Worm (Caenorhabditis elegans): ENCODE data around the gene F42G2.2.

F42G2.2 gene

ce11 chrII:2422427-2422826 lies 422 bp downstream of the F42G2.2 start:
- TF ChIP-seq mcd-1 (GFP tag; IDR thresholded peaks at IDR 0.05) (no peak), ztf-25 (GFP tag; IDR thresholded peaks at IDR 0.05) (no peak), athp-1 (tag; optimal IDR thresholded peaks at IDR 0.05) (no peak), nfya-2 (GFP tag; IDR thresholded peaks at IDR 0.05) (no peak), pha-4 (tag; optimal IDR thresholded peaks at IDR 0.05) (no peak), aptf-3 (GFP tag; IDR thresholded peaks at IDR 0.05) (no peak), ztf-26 (tag; optimal IDR thresholded peaks at IDR 0.05) (no peak), ceh-27 (GFP tag; optimal IDR thresholded peaks at IDR 0.05) (no peak)

ce11 chrII:2431972-2432371 lies 10.0 kb downstream of the F42G2.2 start, which contains the start of gene ceh-86:
TSS of gene ceh-86 (minus strand) at chrII:2432072.
- TF ChIP-seq efl-1 (GFP tag; optimal IDR thresholded peaks at IDR 0.05) (no peak), tbx-9 (tag; optimal IDR thresholded peaks at IDR 0.05; ENCODE audit: borderline replicate concordance) (no peak), rcor-1 (GFP tag; IDR thresholded peaks at IDR 0.05) (no peak)

- TF ChIP-seq dpl-1 (GFP tag; optimal IDR thresholded peaks at IDR 0.05), result no peak
- TF ChIP-seq F57C9.4 (tag; optimal IDR thresholded peaks at IDR 0.05), result no peak
- TF ChIP-seq rcor-1 (GFP tag; IDR thresholded peaks at IDR 0.05), result no peak
- TF ChIP-seq madf-3 (GFP tag; IDR thresholded peaks at IDR 0.05), result no peak
- TF ChIP-seq ztf-18 (tag; optimal IDR thresholded peaks at IDR 0.05), result no peak
- TF ChIP-seq B0336.3 (GFP tag; IDR thresholded peaks at IDR 0.05), result no peak
These were observed 13.6 kb downstream of the F42G2.2 start for ce11 chrII:2435566-2435965.

- TF ChIP-seq hmg-1.2 (GFP tag; IDR thresholded peaks at IDR 0.05) (peak; percentile 85), die-1 (tag; optimal IDR thresholded peaks at IDR 0.05) (no peak), efl-1 (GFP tag; optimal IDR thresholded peaks at IDR 0.05) (no peak), ztf-26 (tag; optimal IDR thresholded peaks at IDR 0.05) (no peak), chd-7 (tag; optimal IDR thresholded peaks at IDR 0.05) (no peak), attf-5 (GFP tag; optimal IDR thresholded peaks at IDR 0.05) (no peak)
These were observed 14.8 kb downstream of the F42G2.2 start for ce11 chrII:2436757-2437156.

ce11 chrII:2438180-2438579 lies 16.2 kb downstream of the F42G2.2 start:
- TF ChIP-seq tbx-9 (tag; optimal IDR thresholded peaks at IDR 0.05; ENCODE audit: borderline replicate concordance), result no peak
- TF ChIP-seq F37B4.10 (GFP tag; IDR thresholded peaks at IDR 0.05), result no peak
- TF ChIP-seq F49E8.2 (tag; optimal IDR thresholded peaks at IDR 0.05; ENCODE audit: insufficient read depth), result no peak
- no peak for TF ChIP-seq F23B12.7 (tag; optimal IDR thresholded peaks at IDR 0.05; ENCODE audit: insufficient read depth)
- TF ChIP-seq chd-7 (tag; optimal IDR thresholded peaks at IDR 0.05), result no peak
- no peak for TF ChIP-seq snpc-3.4 (tag; optimal IDR thresholded peaks at IDR 0.05)
- no peak for TF ChIP-seq ceh-27 (GFP tag; optimal IDR thresholded peaks at IDR 0.05)
- no peak for TF ChIP-seq dox-1 (GFP tag; IDR thresholded peaks at IDR 0.05)

ce11 chrII:2438944-2439343 lies 16.9 kb downstream of the F42G2.2 start:
- TF ChIP-seq snpc-4 (GFP tag; optimal IDR thresholded peaks at IDR 0.05) (no peak), snpc-4 (tag; optimal IDR thresholded peaks at IDR 0.05) (no peak), hsf-1 (GFP tag; IDR thresholded peaks at IDR 0.05) (no peak), attf-6 (GFP tag; IDR thresholded peaks at IDR 0.05) (no peak), unc-130 (GFP tag; optimal IDR thresholded peaks at IDR 0.05) (no peak), nhr-90 (tag; optimal IDR thresholded peaks at IDR 0.05) (no peak), Y53F4B.3 (GFP tag; IDR thresholded peaks at IDR 0.05) (no peak), let-607 (tag; optimal IDR thresholded peaks at IDR 0.05) (no peak), atf-7 (tag; optimal IDR thresholded peaks at IDR 0.05) (no peak), zfh-2 (GFP tag; conservative IDR thresholded peaks at IDR 0.05) (no peak), zim-3 (tag; optimal IDR thresholded peaks at IDR 0.05) (no peak), efl-1 (GFP tag; optimal IDR thresholded peaks at IDR 0.05) (no peak), ztf-25 (GFP tag; IDR thresholded peaks at IDR 0.05) (no peak), ekl-4 (GFP tag; IDR thresholded peaks at IDR 0.05) (no peak), sdz-38 (tag; optimal IDR thresholded peaks at IDR 0.05) (no peak), cebp-2 (GFP tag; IDR thresholded peaks at IDR 0.05) (no peak), pha-4 (tag; optimal IDR thresholded peaks at IDR 0.05) (no peak), ZK185.1 (tag; optimal IDR thresholded peaks at IDR 0.05; ENCODE audit: poor library complexity, severe bottlenecking) (no peak), B0336.3 (GFP tag; IDR thresholded peaks at IDR 0.05) (no peak)
